Worm (Caenorhabditis elegans): ENCODE measurements around the gene sri-7.

DNA sequence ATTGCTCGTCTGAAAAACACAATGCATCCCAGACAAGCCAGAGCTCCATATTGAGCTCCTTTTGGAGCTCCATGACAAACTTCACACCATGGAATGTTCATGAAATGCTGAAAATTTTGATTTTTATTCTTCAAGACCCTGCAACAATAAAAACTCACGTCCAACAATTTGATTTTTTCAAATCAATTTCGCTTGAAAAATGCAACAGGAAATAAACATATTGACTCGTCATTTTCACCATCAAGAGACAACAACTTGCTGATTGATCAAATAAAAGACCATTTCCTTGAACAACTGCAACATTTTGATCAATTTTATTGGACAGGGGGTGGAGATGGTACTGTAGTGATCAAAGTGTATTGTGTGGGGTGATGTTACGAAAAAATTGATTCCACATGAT, 30.4 kb upstream of the sri-7 start, which contains the start of gene nhr-269:
- no peak for TF ChIP-seq nhr-28 (tag; optimal IDR thresholded peaks at IDR 0.05)
- TF ChIP-seq nhr-12 (tag; optimal IDR thresholded peaks at IDR 0.05): no peak
- no peak for TF ChIP-seq fos-1 (tag; optimal IDR thresholded peaks at IDR 0.05)
- TF ChIP-seq unc-39 (tag; optimal IDR thresholded peaks at IDR 0.05): no peak
- TF ChIP-seq snpc-4 (tag; optimal IDR thresholded peaks at IDR 0.05): no peak
- TF ChIP-seq ceh-9 (tag; optimal IDR thresholded peaks at IDR 0.05): no peak
- no peak for TF ChIP-seq egl-27 (tag; optimal IDR thresholded peaks at IDR 0.05)
- no peak for TF ChIP-seq mdl-1 (tag; optimal IDR thresholded peaks at IDR 0.05)
- TF ChIP-seq aly-2 (tag; optimal IDR thresholded peaks at IDR 0.05): no peak
- TF ChIP-seq nfya-1 (tag; optimal IDR thresholded peaks at IDR 0.05; ENCODE audit: insufficient read depth): no peak
- no peak for TF ChIP-seq eor-1 (tag; optimal IDR thresholded peaks at IDR 0.05)
- TF ChIP-seq elt-3 (tag; optimal IDR thresholded peaks at IDR 0.05): no peak
- no peak for TF ChIP-seq egl-5 (tag; optimal IDR thresholded peaks at IDR 0.05)
- no peak for TF ChIP-seq unc-62 (GFP tag; optimal IDR thresholded peaks at IDR 0.05)
